Fruit fly (Drosophila melanogaster): ENCODE measurements around the gene CG2116.

The CG2116 gene

dm6 chrX:8112715-8113114 lies 16.9 kb upstream of the CG2116 start:
- TF ChIP-seq svp (GFP tag) (peak; percentile 51), Eip78C (GFP tag) (peak; percentile 59), CG4318 (GFP tag; optimal IDR thresholded peaks at IDR 0.05) (no peak), Met (GFP tag; optimal IDR thresholded peaks at IDR 0.05) (peak; percentile 2), salr (GFP tag; optimal IDR thresholded peaks at IDR 0.05) (no peak), esn (GFP tag; optimal IDR thresholded peaks at IDR 0.05) (peak; percentile 8), lz (GFP tag; optimal IDR thresholded peaks at IDR 0.05) (peak; percentile 10)

- peak; percentile 50; the same call in 1 of the 2 replicates for TF ChIP-seq CG11294 (GFP tag; IDR thresholded peaks at IDR 0.05)
- TF ChIP-seq CG4318 (GFP tag; optimal IDR thresholded peaks at IDR 0.05) = no peak
- no peak for TF ChIP-seq CG8632 (GFP tag; optimal IDR thresholded peaks at IDR 0.05)
- TF ChIP-seq CG10631 (GFP tag; optimal IDR thresholded peaks at IDR 0.05) = peak; percentile 17
- TF ChIP-seq Met (GFP tag; optimal IDR thresholded peaks at IDR 0.05) = peak; percentile 3
- peak; percentile 3 for TF ChIP-seq CG31627 (GFP tag; optimal IDR thresholded peaks at IDR 0.05)
- peak; percentile 0 for TF ChIP-seq CG6792 (GFP tag; optimal IDR thresholded peaks at IDR 0.05)
- no peak for TF ChIP-seq Lpt (GFP tag; optimal IDR thresholded peaks at IDR 0.05)
- TF ChIP-seq esn (GFP tag; optimal IDR thresholded peaks at IDR 0.05) = peak; percentile 15
- no peak for TF ChIP-seq CG10669 (GFP tag; optimal IDR thresholded peaks at IDR 0.05)
- TF ChIP-seq acj6 (GFP tag; optimal IDR thresholded peaks at IDR 0.05) = peak; percentile 15
- TF ChIP-seq fd59A (GFP tag; optimal IDR thresholded peaks at IDR 0.05) = no peak
- TF ChIP-seq Eip78C (GFP tag) = peak; percentile 54
- TF ChIP-seq CG6276 (GFP tag; optimal IDR thresholded peaks at IDR 0.05) = no peak
- TF ChIP-seq achi (GFP tag; optimal IDR thresholded peaks at IDR 0.05) = peak; percentile 5
- TF ChIP-seq CG15336 (GFP tag; IDR thresholded peaks at IDR 0.05) = 0 out of 2 replicates have a peak, but pooled peaks have one; percentile 16
- no peak for TF ChIP-seq Ets21C (GFP tag; optimal IDR thresholded peaks at IDR 0.05)
- 0 out of 3 replicates have a peak, but pooled peaks have one; percentile 17 for TF ChIP-seq CG6163 (GFP tag; IDR thresholded peaks at IDR 0.05)
- no peak for TF ChIP-seq vri (GFP tag; optimal IDR thresholded peaks at IDR 0.05)
- peak; percentile 13 for TF ChIP-seq cyc (GFP tag; optimal IDR thresholded peaks at IDR 0.05)
- no peak for TF ChIP-seq CG8319 (GFP tag; optimal IDR thresholded peaks at IDR 0.05)
- TF ChIP-seq Hr4 (GFP tag; optimal IDR thresholded peaks at IDR 0.05) = peak; percentile 24
- no peak for TF ChIP-seq salr (GFP tag; optimal IDR thresholded peaks at IDR 0.05)
- TF ChIP-seq Smox (GFP tag; optimal IDR thresholded peaks at IDR 0.05) = no peak
- no peak for TF ChIP-seq dsx (GFP tag; optimal IDR thresholded peaks at IDR 0.05; ENCODE audit: poor library complexity, severe bottlenecking)
- no peak for TF ChIP-seq CG3032 (tag; optimal IDR thresholded peaks at IDR 0.05)
- TF ChIP-seq CG32006 (GFP tag; optimal IDR thresholded peaks at IDR 0.05) = peak; percentile 6
- no peak for TF ChIP-seq CG11902 (GFP tag; optimal IDR thresholded peaks at IDR 0.05)
- TF ChIP-seq Ets96B (tag; optimal IDR thresholded peaks at IDR 0.05) = no peak
- TF ChIP-seq Blimp-1 (GFP tag; optimal IDR thresholded peaks at IDR 0.05) = no peak
- TF ChIP-seq fd85E (GFP tag; optimal IDR thresholded peaks at IDR 0.05) = no peak
- TF ChIP-seq OdsH (GFP tag; optimal IDR thresholded peaks at IDR 0.05) = no peak
- TF ChIP-seq fkh (GFP tag; optimal IDR thresholded peaks at IDR 0.05) = peak; percentile 31
- TF ChIP-seq topi (GFP tag; optimal IDR thresholded peaks at IDR 0.05) = peak; percentile 21
- TF ChIP-seq lz (GFP tag; optimal IDR thresholded peaks at IDR 0.05) = peak; percentile 30
- peak; percentile 28; the same call in 1 of the 3 replicates for TF ChIP-seq eg (GFP tag; IDR thresholded peaks at IDR 0.05)
- peak; percentile 36 for TF ChIP-seq pdm3 (GFP tag; optimal IDR thresholded peaks at IDR 0.05)
- TF ChIP-seq Hr39 (GFP tag; optimal IDR thresholded peaks at IDR 0.05) = peak; percentile 25
- no peak for TF ChIP-seq CG11762 (GFP tag; optimal IDR thresholded peaks at IDR 0.05; ENCODE audit: insufficient read depth)
- TF ChIP-seq svp (GFP tag) = peak; percentile 31
Measured at dm6 chrX:8113386-8114279, 16.0 kb upstream of the CG2116 start.

Measured in whole organism, prepupa.